Worm (Caenorhabditis elegans) whole organism, L4 larva: Measurements from ENCODE around the gene T27A8.7.

Experiments used
- F10B5.3 ChIP-seq: sonication (generic microtip); optimal IDR thresholded peaks from 2 replicates; lab custom pipeline; 2016; ENCODE audit warnings: mild to moderate bottlenecking, missing genetic modification characterization, missing compliant biosample characterization
- R02D3.7 ChIP-seq: fragments of 150-350 bp; sonication (generic microtip); optimal IDR thresholded peaks from 3 replicates; lab custom pipeline; 2014; ENCODE audit warnings: missing biosample characterization, missing genetic modification characterization
- T26A8.4 ChIP-seq: fragments of 200-800 bp; sonication (Bioruptor generic); IDR thresholded peaks from 2 replicates; pipeline ENCODE4 v1.3.6; 2022; ENCODE audit warnings: missing genetic modification characterization, missing compliant biosample characterization
- Y75B8A.6 ChIP-seq: fragments of 200-800 bp; sonication (Bioruptor generic); IDR thresholded peaks from 2 replicates; pipeline ENCODE4 v1.3.6; 2022; ENCODE audit warnings: missing genetic modification reagents, missing genetic modification characterization, missing compliant biosample characterization
- ZK337.2 ChIP-seq: fragments of 200-800 bp; sonication (Bioruptor generic); IDR thresholded peaks from 2 replicates; pipeline ENCODE4 v1.3.6; 2022; ENCODE audit warnings: missing genetic modification reagents, missing genetic modification characterization, missing compliant biosample characterization
- aha-1 ChIP-seq: fragments of 150-350 bp; peaks from one replicate; lab custom pipeline; 2014; ENCODE audit warnings: missing biosample characterization, missing genetic modification characterization
- arid-1 ChIP-seq: fragments of 200-800 bp; sonication (Bioruptor generic); conservative IDR thresholded peaks from 2 replicates; pipeline ENCODE4 v1.3.6; 2022; ENCODE audit warnings: missing genetic modification reagents, missing genetic modification characterization, missing compliant biosample characterization
- ceh-32 ChIP-seq: sonication (generic microtip); optimal IDR thresholded peaks from 2 replicates; lab custom pipeline; 2016; ENCODE audit warnings: mild to moderate bottlenecking, missing genetic modification characterization, missing compliant biosample characterization; ENCODE audit not compliant: poor library complexity
- ceh-44 ChIP-seq: fragments of 200-800 bp; sonication (Bioruptor generic); IDR thresholded peaks from 2 replicates; pipeline ENCODE4 v1.3.6; 2022; ENCODE audit warnings: missing genetic modification reagents, missing genetic modification characterization, missing compliant biosample characterization
- cey-2 ChIP-seq: sonication (generic microtip); optimal IDR thresholded peaks from 3 replicates; lab custom pipeline; 2017; ENCODE audit warnings: missing genetic modification characterization, mild to moderate bottlenecking, missing compliant biosample characterization, antibody characterized with exemption, borderline replicate concordance; ENCODE audit not compliant: insufficient read depth
- ctbp-1 ChIP-seq: fragments of 200-800 bp; sonication (Bioruptor generic); IDR thresholded peaks from 2 replicates; pipeline ENCODE4 v1.3.6; 2022; ENCODE audit warnings: missing genetic modification reagents, missing genetic modification characterization, missing compliant biosample characterization
- daf-12 ChIP-seq: fragments of 150-350 bp; optimal IDR thresholded peaks from 2 replicates; lab custom pipeline; 2014; ENCODE audit warnings: missing biosample characterization, missing genetic modification reagents, missing genetic modification characterization
- daf-16 ChIP-seq, 3 experiments: sonication (generic microtip); optimal IDR thresholded peaks; 2 replicates each; lab custom pipeline; 2016 to 2017; ENCODE audit warnings: missing genetic modification characterization in 3 of 3, missing genetic modification reagents in 3 of 3, mild to moderate bottlenecking in 2 of 3, missing compliant biosample characterization in 2 of 3, missing biosample characterization in 1 of 3, moderate library complexity in 1 of 3
- dmd-6 ChIP-seq: fragments of 200-800 bp; sonication (Bioruptor generic); IDR thresholded peaks from 2 replicates; pipeline ENCODE4 v1.3.6; 2022; ENCODE audit warnings: missing genetic modification reagents, missing genetic modification characterization, missing compliant biosample characterization
- duxl-1 ChIP-seq: sonication (generic microtip); optimal IDR thresholded peaks from 2 replicates; lab custom pipeline; 2016; ENCODE audit warnings: mild to moderate bottlenecking, missing genetic modification characterization, moderate library complexity, missing compliant biosample characterization; ENCODE audit not compliant: poor library complexity
- egl-43 ChIP-seq: fragments of 200-800 bp; sonication (Bioruptor generic); IDR thresholded peaks from 2 replicates; pipeline ENCODE4 v1.3.6; 2022; ENCODE audit warnings: missing genetic modification reagents, missing genetic modification characterization, missing compliant biosample characterization
- fkh-10 ChIP-seq: fragments of 150-350 bp; optimal IDR thresholded peaks from 2 replicates; lab custom pipeline; 2014; ENCODE audit warnings: missing biosample characterization, missing genetic modification reagents, missing genetic modification characterization
- gei-8 ChIP-seq: fragments of 200-800 bp; sonication (Bioruptor generic); optimal IDR thresholded peaks from 2 replicates; lab custom pipeline; 2018; ENCODE audit warnings: mild to moderate bottlenecking, missing genetic modification characterization, missing compliant biosample characterization
- hif-1 ChIP-seq, 2 experiments: sonication (generic microtip); optimal IDR thresholded peaks; 2 replicates each; lab custom pipeline; 2016 to 2017; ENCODE audit warnings: missing compliant biosample characterization in 2 of 2, missing genetic modification characterization in 2 of 2, missing genetic modification reagents in 2 of 2, missing genotype in 2 of 2, mild to moderate bottlenecking in 1 of 2
- hlh-30 ChIP-seq: sonication (generic microtip); optimal IDR thresholded peaks from 2 replicates; lab custom pipeline; 2017; ENCODE audit warnings: antibody characterized with exemption, mild to moderate bottlenecking, missing genetic modification characterization, missing compliant biosample characterization; ENCODE audit not compliant: insufficient read depth
- hmg-1.1 ChIP-seq: fragments of 200-800 bp; sonication (Bioruptor generic); IDR thresholded peaks from 2 replicates; pipeline ENCODE4 v1.3.6; 2022; ENCODE audit warnings: missing genetic modification reagents, missing genetic modification characterization, missing compliant biosample characterization
- lin-13 ChIP-seq: fragments of 150-350 bp; optimal IDR thresholded peaks from 2 replicates; lab custom pipeline; 2014; ENCODE audit warnings: missing biosample characterization, missing genetic modification reagents, missing genetic modification characterization
- lin-38 ChIP-seq: fragments of 200-800 bp; sonication (Bioruptor generic); IDR thresholded peaks from 2 replicates; pipeline ENCODE4 v1.3.6; 2022; ENCODE audit warnings: missing genetic modification reagents, missing genetic modification characterization, missing compliant biosample characterization
- lir-3 ChIP-seq: sonication (generic microtip); optimal IDR thresholded peaks from 2 replicates; lab custom pipeline; 2016; ENCODE audit warnings: mild to moderate bottlenecking, missing genetic modification characterization, missing compliant biosample characterization
- mes-2 ChIP-seq: sonication (generic microtip); optimal IDR thresholded peaks from 2 replicates; lab custom pipeline; 2016; ENCODE audit warnings: missing genotype, mild to moderate bottlenecking, missing genetic modification characterization, missing compliant biosample characterization; ENCODE audit not compliant: poor library complexity, severe bottlenecking
- nhr-10 ChIP-seq: fragments of 150-350 bp; optimal IDR thresholded peaks from 2 replicates; lab custom pipeline; 2014; ENCODE audit warnings: missing biosample characterization, missing genetic modification characterization
- nhr-11 ChIP-seq: fragments of 150-350 bp; optimal IDR thresholded peaks from 2 replicates; lab custom pipeline; 2014; ENCODE audit warnings: missing biosample characterization, missing genetic modification characterization
- nhr-237 ChIP-seq: sonication (generic microtip); optimal IDR thresholded peaks from 2 replicates; lab custom pipeline; 2017; ENCODE audit warnings: missing biosample characterization, missing genetic modification characterization
- nhr-28 ChIP-seq: fragments of 150-350 bp; optimal IDR thresholded peaks from 2 replicates; lab custom pipeline; 2014; ENCODE audit warnings: missing biosample characterization, missing genetic modification characterization
- nhr-48 ChIP-seq: sonication (generic microtip); optimal IDR thresholded peaks from 2 replicates; lab custom pipeline; 2016; ENCODE audit warnings: mild to moderate bottlenecking, missing genetic modification characterization, missing compliant biosample characterization
- nhr-6 ChIP-seq: fragments of 150-350 bp; optimal IDR thresholded peaks from 2 replicates; lab custom pipeline; 2014; ENCODE audit warnings: missing biosample characterization, missing genetic modification characterization
- php-3 ChIP-seq: fragments of 200-800 bp; sonication (Bioruptor generic); IDR thresholded peaks from 2 replicates; pipeline ENCODE4 v1.3.6; 2022; ENCODE audit warnings: missing genetic modification reagents, missing genetic modification characterization, missing compliant biosample characterization
- pqm-1 ChIP-seq: sonication (generic microtip); optimal IDR thresholded peaks from 2 replicates; lab custom pipeline; 2017; ENCODE audit warnings: missing biosample characterization, missing genetic modification characterization
- saeg-2 ChIP-seq: fragments of 200-800 bp; sonication (Bioruptor generic); IDR thresholded peaks from 2 replicates; pipeline ENCODE4 v1.3.6; 2022; ENCODE audit warnings: missing genetic modification reagents, missing genetic modification characterization, missing compliant biosample characterization
- spr-1 ChIP-seq: sonication (generic microtip); optimal IDR thresholded peaks from 2 replicates; lab custom pipeline; 2016; ENCODE audit warnings: mild to moderate bottlenecking, missing genetic modification characterization, missing compliant biosample characterization
- tag-97 ChIP-seq: fragments of 200-800 bp; sonication (Bioruptor generic); IDR thresholded peaks from 2 replicates; pipeline ENCODE4 v1.3.6; 2022; ENCODE audit warnings: missing genetic modification characterization, missing compliant biosample characterization
- unc-39 ChIP-seq: sonication (generic microtip); optimal IDR thresholded peaks from 2 replicates; lab custom pipeline; 2017; ENCODE audit warnings: missing biosample characterization, missing genetic modification characterization
- unc-62 ChIP-seq, 3 experiments: fragments of 150-350 bp in 1 of 3; sonication (generic microtip); optimal IDR thresholded peaks in 2 of 3; peaks in 1 of 3; 1 replicate in 1 of 3; 2 replicates in 2 of 3; lab custom pipeline; 2014 to 2017; ENCODE audit warnings: missing biosample characterization in 3 of 3, missing genetic modification characterization in 3 of 3, missing genetic modification reagents in 3 of 3, missing genotype in 1 of 3
- zfp-2 ChIP-seq: sonication (generic microtip); optimal IDR thresholded peaks from 2 replicates; lab custom pipeline; 2016; ENCODE audit warnings: mild to moderate bottlenecking, missing genetic modification characterization, missing compliant biosample characterization
- zfp-3 ChIP-seq: fragments of 200-800 bp; sonication (Bioruptor generic); conservative IDR thresholded peaks from 2 replicates; pipeline ENCODE4 v1.3.6; 2022; ENCODE audit warnings: missing genetic modification reagents, missing genetic modification characterization, missing compliant biosample characterization
- zip-11 ChIP-seq: fragments of 200-800 bp; sonication (Bioruptor generic); IDR thresholded peaks from 2 replicates; pipeline ENCODE4 v1.3.6; 2022; ENCODE audit warnings: missing genetic modification characterization, missing compliant biosample characterization
- ztf-7 ChIP-seq: fragments of 150-350 bp; optimal IDR thresholded peaks from 2 replicates; lab custom pipeline; 2014; ENCODE audit warnings: missing biosample characterization, missing genetic modification characterization

The T27A8.7 gene

DNA sequence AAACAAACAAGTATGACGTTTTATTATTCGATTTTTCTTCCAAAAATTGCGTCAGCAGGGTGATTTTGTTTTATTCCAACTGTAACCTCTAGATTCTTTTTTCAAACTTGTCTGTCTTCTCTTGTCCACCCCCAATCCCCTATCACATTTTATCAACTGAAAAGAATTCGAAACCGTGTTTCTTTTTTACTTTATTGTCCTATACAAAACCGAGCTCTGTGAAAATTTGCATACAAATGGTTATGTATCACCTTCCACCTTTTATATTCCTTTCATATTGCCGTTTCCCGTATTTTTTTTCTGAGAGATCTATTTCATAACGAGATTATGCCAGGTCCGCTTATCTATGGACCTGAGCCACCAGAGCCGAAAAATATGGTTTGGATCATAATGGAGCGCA lies at the start of gene T27A8.7:
TSS of gene T27A8.7 (plus strand) at position 301 of the 400 bp plus-strand sequence.
- TF ChIP-seq ceh-44 (GFP tag; lab: Robert Waterston, UW) (no peak), unc-62 (GFP tag; optimal IDR thresholded peaks at IDR 0.05 in 1 of 2; lab: Kevin White, UChicago) (no peak), unc-62 (tag; optimal IDR thresholded peaks at IDR 0.05; lab: Kevin White, UChicago) (no peak), hmg-1.1 (GFP tag; lab: Robert Waterston, UW) (no peak), unc-39 (tag; lab: Kevin White, UChicago) (no peak), daf-12 (tag; lab: Kevin White, UChicago) (no peak)

DNA sequence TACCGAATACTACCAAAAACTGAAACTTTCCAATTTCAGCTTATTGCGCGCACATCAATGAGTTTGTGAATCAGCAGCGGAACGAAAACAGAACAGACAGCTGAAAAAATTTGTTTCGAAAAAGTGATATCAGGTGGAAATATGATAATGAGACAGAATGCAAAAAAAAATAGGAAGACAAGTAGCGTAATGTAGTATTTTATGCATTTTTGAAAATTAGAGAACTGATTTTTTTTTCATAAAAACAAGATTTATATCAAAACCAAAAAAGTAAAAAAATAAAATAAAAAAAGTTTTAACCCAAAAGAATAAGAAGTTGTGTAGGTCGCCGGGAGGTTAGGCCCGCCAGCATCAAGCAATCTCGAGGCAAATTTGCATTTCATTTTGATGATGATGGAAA lies 48.8 kb upstream of the T27A8.7 start, which contains the start of gene C09G1.4:
TSS of gene C09G1.4 (minus strand) at position 101 of the 400 bp plus-strand sequence.
- TF ChIP-seq lin-38 (no peak), unc-62 (GFP tag; optimal IDR thresholded peaks at IDR 0.05 in 1 of 2; lab: Kevin White, UChicago) (peak in 1 of 2 experiments; percentile 21), unc-62 (tag; optimal IDR thresholded peaks at IDR 0.05; lab: Kevin White, UChicago) (no peak), lin-13 (GFP tag; lab: Kevin White, UChicago) (no peak)

DNA sequence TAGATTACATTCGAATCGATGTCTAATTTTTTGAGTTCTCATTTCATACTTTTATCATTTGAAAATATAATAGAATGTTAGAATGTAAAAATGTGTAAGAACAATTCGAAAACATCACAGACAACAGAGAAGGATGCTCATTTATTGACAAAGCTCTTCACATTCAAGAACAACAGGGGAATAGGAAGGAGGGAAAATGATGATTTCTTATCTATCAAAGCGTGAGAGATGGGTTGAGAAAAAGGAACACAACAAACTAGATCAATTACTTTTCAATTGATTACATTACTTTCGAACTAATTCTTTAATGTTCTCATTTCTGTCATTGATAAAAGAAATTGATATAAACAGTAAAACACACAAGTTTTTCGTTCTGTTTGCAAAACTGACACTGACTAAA lies 38.5 kb upstream of the T27A8.7 start, which contains the start of the genes VB0395L.1 and nhx-1:
TSS of gene VB0395L.1 (minus strand) at position 186 of the 400 bp plus-strand sequence.
TSS of gene nhx-1 (plus strand) at position 326 of the 400 bp plus-strand sequence.
- TF ChIP-seq aha-1 (tag; lab: Kevin White, UChicago) = no peak
- TF ChIP-seq daf-16 (GFP tag; optimal IDR thresholded peaks at IDR 0.05; lab: Kevin White, UChicago) = no peak
- TF ChIP-seq daf-16 (tag; optimal IDR thresholded peaks at IDR 0.05; lab: Kevin White, UChicago) = peak; percentile 92
- peak; percentile 3 for TF ChIP-seq nhr-28

DNA sequence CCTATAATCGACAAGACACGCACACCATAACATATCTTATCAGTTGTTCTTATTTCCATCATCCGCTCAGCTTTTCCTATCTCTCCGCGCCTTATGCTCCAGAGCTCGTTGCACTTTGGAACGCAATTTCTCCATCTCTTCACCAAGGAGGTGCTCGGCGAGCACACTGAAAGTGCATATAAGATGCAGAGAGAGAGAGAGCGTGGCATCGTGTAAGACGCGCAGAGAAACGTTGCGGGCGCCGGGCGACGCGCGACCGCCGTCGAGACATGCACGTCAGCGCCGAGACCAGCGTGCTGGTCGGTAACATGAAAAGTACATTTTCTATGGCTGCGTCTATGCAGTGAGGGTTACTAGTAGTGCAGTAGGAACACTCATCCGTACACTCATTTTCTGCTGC lies 30.8 kb upstream of the T27A8.7 start:
- TF ChIP-seq zip-11 (GFP tag; lab: Robert Waterston, UW) = no peak
- 0 out of 2 replicates have a peak, but pooled peaks have one; percentile 38 for TF ChIP-seq arid-1 (GFP tag; lab: Robert Waterston, UW)
- TF ChIP-seq lir-3 (tag; lab: Kevin White, UChicago) = peak; percentile 14
- TF ChIP-seq nhr-237 (tag; lab: Kevin White, UChicago) = no peak
- 0 out of 2 replicates have a peak, but pooled peaks have one; percentile 13 for TF ChIP-seq ZK337.2
- peak; percentile 29 to 94 for TF ChIP-seq hif-1 (tag; optimal IDR thresholded peaks at IDR 0.05; lab: Kevin White, UChicago)
- TF ChIP-seq nhr-11 (tag; lab: Kevin White, UChicago) = peak; percentile 91
- TF ChIP-seq gei-8 = peak; percentile 69
- TF ChIP-seq R02D3.7 (tag; lab: Kevin White, UChicago) = no peak
- no peak for TF ChIP-seq ztf-7
- peak; percentile 55 for TF ChIP-seq pqm-1 (tag; lab: Kevin White, UChicago)
- TF ChIP-seq fkh-10 = peak; percentile 61
- TF ChIP-seq php-3 (GFP tag; lab: Robert Waterston, UW) = peak; percentile 73
- peak; percentile 60; the same call in 1 of the 2 replicates for TF ChIP-seq T26A8.4
- TF ChIP-seq dmd-6 = peak; percentile 90
- TF ChIP-seq duxl-1 (tag; lab: Kevin White, UChicago) = peak; percentile 5
- peak; percentile 89 for TF ChIP-seq nhr-28
- TF ChIP-seq spr-1 = peak; percentile 75
- TF ChIP-seq egl-43 (GFP tag; lab: Robert Waterston, UW) = no peak
- TF ChIP-seq hlh-30 = peak; percentile 81
- no peak for TF ChIP-seq Y75B8A.6 (GFP tag; lab: Robert Waterston, UW)
- TF ChIP-seq hmg-1.1 (GFP tag; lab: Robert Waterston, UW) = peak; percentile 92
- no peak for TF ChIP-seq cey-2 (tag; lab: Kevin White, UChicago)
- TF ChIP-seq zfp-2 (tag; lab: Kevin White, UChicago) = no peak
- TF ChIP-seq lin-13 (GFP tag; lab: Kevin White, UChicago) = peak; percentile 60
- TF ChIP-seq ceh-32 (tag; lab: Kevin White, UChicago) = no peak
- TF ChIP-seq nhr-10 = peak; percentile 76
- no peak for TF ChIP-seq zfp-3 (GFP tag; lab: Robert Waterston, UW)
- TF ChIP-seq mes-2 (tag; lab: Kevin White, UChicago) = peak; percentile 57
- peak; percentile 78 for TF ChIP-seq saeg-2 (GFP tag; lab: Robert Waterston, UW)
- no peak for TF ChIP-seq F10B5.3 (tag; lab: Kevin White, UChicago)
- TF ChIP-seq nhr-48 (tag; lab: Kevin White, UChicago) = peak; percentile 91
- peak; percentile 84 for TF ChIP-seq aha-1 (tag; lab: Kevin White, UChicago)
- no peak for TF ChIP-seq tag-97 (GFP tag; lab: Robert Waterston, UW)
- peak; percentile 73 for TF ChIP-seq nhr-6
- TF ChIP-seq ctbp-1 = peak; percentile 92
